Worm (Caenorhabditis elegans): ENCODE measurements around the gene F31E3.12.

- TF ChIP-seq tbx-37 (GFP tag; conservative IDR thresholded peaks at IDR 0.05) (no peak), ceh-13 (GFP tag; optimal IDR thresholded peaks at IDR 0.05) (no peak), flt-1 (GFP tag; IDR thresholded peaks at IDR 0.05) (no peak), F13C5.2 (tag; optimal IDR thresholded peaks at IDR 0.05) (no peak), tra-4 (tag; optimal IDR thresholded peaks at IDR 0.05) (no peak), ama-1 (optimal IDR thresholded peaks at IDR 0.05) (no peak), B0310.2 (tag; optimal IDR thresholded peaks at IDR 0.05) (no peak), scrt-1 (GFP tag; IDR thresholded peaks at IDR 0.05) (no peak)
Observed at ce11 chrIII:7005350-7005749, 36.2 kb downstream of the F31E3.12 start, which contains the start of gene C06E8.5.

All from whole organism, early embryonic.